Fruit fly (Drosophila melanogaster) whole organism, embryonic: ENCODE results near the gene corn.

Source experiments
- Adf1 ChIP-seq: fragments of 200-800 bp; sonication (Bioruptor generic); IDR thresholded peaks from 2 replicates; pipeline ENCODE4 v1.3.6; 2022; ENCODE audit warnings: missing biosample characterization, missing genetic modification characterization
- Atf3 ChIP-seq: fragments of 200-800 bp; sonication (Bioruptor generic); optimal IDR thresholded peaks from 3 replicates; lab custom pipeline; 2016; ENCODE audit warnings: missing biosample characterization, missing genetic modification characterization
- CG10267 ChIP-seq: fragments of 200-800 bp; sonication (Bioruptor generic); optimal IDR thresholded peaks from 2 replicates; lab custom pipeline; 2018; ENCODE audit warnings: missing biosample characterization, mild to moderate bottlenecking, missing genetic modification characterization, moderate library complexity
- CG11093 ChIP-seq: fragments of 200-800 bp; sonication (Bioruptor generic); IDR thresholded peaks from 3 replicates; pipeline ENCODE4 v1.3.6; 2022; ENCODE audit warnings: missing biosample characterization, missing genetic modification characterization
- CG14860 ChIP-seq: fragments of 200-800 bp; sonication (Bioruptor generic); IDR thresholded peaks from 3 replicates; pipeline ENCODE4 v1.3.6; 2022; ENCODE audit warnings: missing biosample characterization, missing genetic modification characterization; ENCODE audit not compliant: partially characterized antibody
- CG1529 ChIP-seq: fragments of 200-800 bp; sonication (Bioruptor generic); optimal IDR thresholded peaks from 3 replicates; lab custom pipeline; 2018; ENCODE audit warnings: missing biosample characterization, missing genetic modification characterization
- CG1602 ChIP-seq: fragments of 200-800 bp; sonication (Bioruptor generic); optimal IDR thresholded peaks from 3 replicates; lab custom pipeline; 2016; ENCODE audit warnings: missing biosample characterization, missing genetic modification characterization
- CG17385 ChIP-seq: fragments of 200-800 bp; sonication (Bioruptor generic); optimal IDR thresholded peaks from 3 replicates; lab custom pipeline; 2018; ENCODE audit warnings: missing biosample characterization, mild to moderate bottlenecking, missing genetic modification characterization
- CG17612 ChIP-seq: fragments of 200-800 bp; sonication (Bioruptor generic); IDR thresholded peaks from 2 replicates; pipeline ENCODE4 v1.3.6; 2022; ENCODE audit warnings: missing biosample characterization, missing genetic modification characterization
- CG18262 ChIP-seq: fragments of 200-800 bp; optimal IDR thresholded peaks from 3 replicates; lab custom pipeline; 2019; ENCODE audit warnings: missing biosample characterization, mild to moderate bottlenecking, missing genetic modification characterization, moderate library complexity
- CG42726 ChIP-seq: fragments of 200-800 bp; sonication (Bioruptor generic); IDR thresholded peaks from 2 replicates; pipeline ENCODE4 v1.3.6; 2022; ENCODE audit warnings: missing biosample characterization, missing genetic modification characterization; ENCODE audit not compliant: partially characterized antibody
- CG5245 ChIP-seq: fragments of 200-800 bp; sonication (Bioruptor generic); optimal IDR thresholded peaks from 3 replicates; lab custom pipeline; 2016; ENCODE audit warnings: missing biosample characterization, missing genetic modification characterization
- CG6272 ChIP-seq: fragments of 200-800 bp; sonication (Bioruptor generic); IDR thresholded peaks from 2 replicates; pipeline ENCODE4 v1.3.6; 2022; ENCODE audit warnings: missing biosample characterization, missing genetic modification characterization
- CG6765 ChIP-seq: fragments of 200-800 bp; sonication (Bioruptor generic); optimal IDR thresholded peaks from 3 replicates; lab custom pipeline; 2017; ENCODE audit warnings: missing biosample characterization, mild to moderate bottlenecking, missing genetic modification characterization
- CG7357 ChIP-seq: fragments of 200-800 bp; sonication (Bioruptor generic); IDR thresholded peaks from 3 replicates; pipeline ENCODE4 v1.3.6; 2022; ENCODE audit warnings: missing biosample characterization, missing genetic modification characterization
- CG8765 ChIP-seq: fragments of 200-800 bp; sonication (Bioruptor generic); IDR thresholded peaks from 2 replicates; pipeline ENCODE4 v1.3.6; 2022; ENCODE audit warnings: missing biosample characterization, missing genetic modification characterization
- CG9727 ChIP-seq: fragments of 200-800 bp; sonication (Bioruptor generic); optimal IDR thresholded peaks from 3 replicates; lab custom pipeline; 2017; ENCODE audit warnings: missing biosample characterization, mild to moderate bottlenecking, missing genetic modification characterization
- CTCF ChIP-seq: fragments of 200-800 bp; sonication (Bioruptor generic); optimal IDR thresholded peaks from 2 replicates; lab custom pipeline; 2017; ENCODE audit warnings: missing biosample characterization, mild to moderate bottlenecking, missing genetic modification characterization, moderate library complexity
- Dll ChIP-seq: fragments of 200-800 bp; sonication (Bioruptor generic); IDR thresholded peaks from 4 replicates; pipeline ENCODE4 v1.3.6; 2022; ENCODE audit warnings: missing biosample characterization, missing genetic modification characterization; ENCODE audit not compliant: partially characterized antibody
- Eip74EF ChIP-seq, 2 experiments: fragments of 200-800 bp in 1 of 2; fragments of >200 bp in 1 of 2; sonication (Bioruptor generic) in 1 of 2; optimal IDR thresholded peaks; 2 replicates each; lab custom pipeline; 2017 to 2019; ENCODE audit warnings: missing biosample characterization in 2 of 2, missing genetic modification characterization in 2 of 2, mild to moderate bottlenecking in 1 of 2, moderate library complexity in 1 of 2
- Fer2 ChIP-seq: fragments of 200-800 bp; sonication (Bioruptor generic); optimal IDR thresholded peaks from 2 replicates; lab custom pipeline; 2018; ENCODE audit warnings: missing biosample characterization, mild to moderate bottlenecking, missing genetic modification characterization, moderate library complexity
- Gsc ChIP-seq: fragments of 200-800 bp; sonication (Bioruptor generic); IDR thresholded peaks from 2 replicates; pipeline ENCODE4 v1.3.6; 2022; ENCODE audit warnings: missing biosample characterization, missing genetic modification characterization
- H2.0 ChIP-seq: fragments of 200-800 bp; sonication (Bioruptor generic); IDR thresholded peaks from 2 replicates; pipeline ENCODE4 v1.3.6; 2022; ENCODE audit warnings: missing biosample characterization, missing genetic modification characterization
- HLH3B ChIP-seq: fragments of 200-800 bp; sonication (Bioruptor generic); IDR thresholded peaks from 2 replicates; pipeline ENCODE4 v1.3.6; 2022; ENCODE audit warnings: missing biosample characterization, missing genetic modification characterization
- Hand ChIP-seq: fragments of 200-800 bp; sonication (Bioruptor generic); optimal IDR thresholded peaks from 2 replicates; lab custom pipeline; 2017; ENCODE audit warnings: mild to moderate bottlenecking, missing biosample characterization, missing genetic modification reagents, missing genetic modification characterization
- Hey ChIP-seq: fragments of 200-800 bp; sonication (Bioruptor generic); optimal IDR thresholded peaks from 3 replicates; lab custom pipeline; 2018; ENCODE audit warnings: missing biosample characterization, mild to moderate bottlenecking, missing genetic modification characterization
- Mes4 ChIP-seq: fragments of 200-800 bp; sonication (Bioruptor generic); optimal IDR thresholded peaks from 2 replicates; lab custom pipeline; 2016; ENCODE audit warnings: missing biosample characterization, missing genetic modification characterization
- Optix ChIP-seq: fragments of 200-800 bp; sonication (Bioruptor generic); IDR thresholded peaks from 3 replicates; pipeline ENCODE4 v1.3.6; 2022; ENCODE audit warnings: missing biosample characterization, missing genetic modification characterization
- Six4 ChIP-seq: fragments of 200-800 bp; sonication (Bioruptor generic); optimal IDR thresholded peaks from 2 replicates; lab custom pipeline; 2016; ENCODE audit warnings: missing biosample characterization, missing genetic modification characterization
- Sox100B ChIP-seq: fragments of 200-800 bp; sonication (Bioruptor generic); optimal IDR thresholded peaks from 3 replicates; lab custom pipeline; 2018; ENCODE audit warnings: missing biosample characterization, mild to moderate bottlenecking, missing genetic modification characterization
- ap ChIP-seq: fragments of 200-800 bp; sonication (Bioruptor generic); IDR thresholded peaks from 2 replicates; pipeline ENCODE4 v1.3.6; 2022; ENCODE audit warnings: missing biosample characterization, missing genetic modification characterization
- dimm ChIP-seq: fragments of 200-800 bp; sonication (Bioruptor generic); IDR thresholded peaks from 2 replicates; pipeline ENCODE4 v1.3.6; 2022; ENCODE audit warnings: missing biosample characterization, missing genetic modification characterization
- dmrt11E ChIP-seq: fragments of 200-800 bp; sonication (Bioruptor generic); optimal IDR thresholded peaks from 3 replicates; lab custom pipeline; 2018; ENCODE audit warnings: missing biosample characterization, mild to moderate bottlenecking, missing genetic modification characterization, moderate library complexity
- dpn ChIP-seq, 2 experiments: fragments of 200-800 bp; sonication (Bioruptor generic); optimal IDR thresholded peaks; 3 replicates each; lab custom pipeline; 2016; ENCODE audit warnings: missing biosample characterization in 2 of 2, missing genetic modification characterization in 2 of 2
- gem ChIP-seq: fragments of 200-800 bp; sonication (Bioruptor generic); optimal IDR thresholded peaks from 2 replicates; lab custom pipeline; 2019; ENCODE audit warnings: missing biosample characterization, mild to moderate bottlenecking, missing genetic modification characterization, moderate library complexity
- lmd ChIP-seq: fragments of 200-800 bp; sonication (Bioruptor generic); IDR thresholded peaks from 2 replicates; pipeline ENCODE4 v1.3.6; 2022; ENCODE audit warnings: missing biosample characterization, missing genetic modification characterization
- lola ChIP-seq, 3 experiments: fragments of >200 bp in 2 of 3; fragments of 200-800 bp in 1 of 3; sonication (Bioruptor generic) in 1 of 3; optimal IDR thresholded peaks; 2 replicates each; lab custom pipeline; 2017 to 2019; ENCODE audit warnings: missing biosample characterization in 3 of 3, missing genetic modification characterization in 3 of 3, mild to moderate bottlenecking in 1 of 3, moderate library complexity in 1 of 3
- nmo ChIP-seq: fragments of 200-800 bp; sonication (Bioruptor generic); optimal IDR thresholded peaks from 2 replicates; lab custom pipeline; 2018; ENCODE audit warnings: missing biosample characterization, mild to moderate bottlenecking, missing genetic modification characterization, moderate library complexity
- pan ChIP-seq, 4 experiments: fragments of >200 bp in 3 of 4; fragments of 200-800 bp in 1 of 4; sonication (Bioruptor generic) in 1 of 4; optimal IDR thresholded peaks in 3 of 4; IDR thresholded peaks in 1 of 4; 2 replicates each; pipeline versions ENCODE4 v1.3.6 to Lab custom; 2017 to 2022; ENCODE audit warnings: missing biosample characterization in 2 of 4, missing genetic modification characterization in 2 of 4, mixed read lengths in 1 of 4
- pfk ChIP-seq: fragments of 200-800 bp; sonication (Bioruptor generic); optimal IDR thresholded peaks from 2 replicates; lab custom pipeline; 2018; ENCODE audit warnings: missing biosample characterization, mild to moderate bottlenecking, missing genetic modification characterization, moderate library complexity
- pnt ChIP-seq: fragments of 200-800 bp; sonication (Bioruptor generic); optimal IDR thresholded peaks from 3 replicates; lab custom pipeline; 2016; ENCODE audit warnings: missing biosample characterization, missing genetic modification characterization
- ssp ChIP-seq: fragments of 200-800 bp; sonication (Bioruptor generic); IDR thresholded peaks from 2 replicates; pipeline ENCODE4 v1.3.6; 2022; ENCODE audit warnings: missing biosample characterization, missing genetic modification characterization
- sug ChIP-seq: fragments of 200-800 bp; optimal IDR thresholded peaks from 2 replicates; lab custom pipeline; 2019; ENCODE audit warnings: missing biosample characterization, mild to moderate bottlenecking, missing genetic modification characterization, moderate library complexity
- tio ChIP-seq: fragments of 200-800 bp; sonication (Bioruptor generic); optimal IDR thresholded peaks from 2 replicates; lab custom pipeline; 2017; ENCODE audit warnings: missing biosample characterization, missing genetic modification characterization, inconsistent platforms
- tna ChIP-seq: fragments of 200-800 bp; sonication (Bioruptor generic); IDR thresholded peaks from 2 replicates; pipeline ENCODE4 v1.3.6; 2022; ENCODE audit warnings: missing biosample characterization, missing genetic modification characterization; ENCODE audit not compliant: partially characterized antibody
- ttk ChIP-seq: fragments of 200-800 bp; sonication (Bioruptor generic); IDR thresholded peaks from 2 replicates; pipeline ENCODE4 v2.1.2; 2022; ENCODE audit warnings: missing biosample characterization, missing genetic modification characterization
- unpg ChIP-seq: fragments of 200-800 bp; sonication (Bioruptor generic); optimal IDR thresholded peaks from 3 replicates; lab custom pipeline; 2018; ENCODE audit warnings: missing biosample characterization, mild to moderate bottlenecking, missing genetic modification characterization, moderate library complexity

corn gene

DNA sequence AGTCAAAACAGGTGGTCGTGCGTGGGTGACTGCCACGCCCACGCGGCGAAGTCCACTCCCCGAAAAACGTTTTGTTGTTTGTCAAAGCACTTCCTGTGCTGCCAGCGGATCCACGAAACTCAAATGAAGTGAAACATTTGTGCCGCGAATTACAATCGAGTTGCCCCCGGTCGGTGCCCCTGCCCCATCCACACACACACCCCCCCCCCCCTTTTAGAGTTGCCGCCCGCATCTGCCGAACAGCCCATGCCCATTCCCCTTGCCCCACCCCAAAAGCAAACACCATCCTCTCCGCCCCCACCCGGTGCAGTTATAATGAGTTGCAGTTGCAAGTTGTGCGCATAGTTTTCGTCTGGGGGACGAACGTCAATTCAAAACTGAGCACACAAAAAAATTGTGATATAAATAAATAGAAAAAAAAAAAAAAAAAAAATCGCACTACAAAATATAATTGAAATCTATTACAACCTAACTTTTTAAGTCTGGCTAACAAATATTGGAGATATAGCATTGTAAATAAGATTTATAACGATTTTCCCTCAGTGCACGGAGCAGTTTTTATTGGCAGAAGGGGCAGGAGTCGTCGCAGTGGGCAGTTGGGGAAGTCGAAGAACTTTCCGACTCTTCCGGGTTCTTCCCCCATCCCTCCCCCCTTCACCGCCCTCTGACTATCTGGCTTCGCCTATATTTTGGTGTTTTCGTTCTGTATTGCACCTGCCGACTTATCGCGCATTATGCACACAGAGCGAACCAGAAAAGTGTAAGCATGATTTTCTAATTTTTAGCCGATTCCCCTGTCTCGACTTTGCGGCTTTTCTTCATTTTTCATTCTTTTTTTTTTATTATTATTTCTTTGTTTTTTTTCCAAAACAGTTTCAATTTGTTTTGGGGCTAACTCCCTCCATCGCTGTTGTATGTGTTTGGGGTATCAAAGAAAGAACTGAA lies 5.1 kb downstream of the corn start:
- TF ChIP-seq CG17385 (GFP tag; lab: Kevin White, UChicago): peak; percentile 39
- peak; percentile 52; the same call in 1 of the 3 replicates for TF ChIP-seq Optix (GFP tag; lab: Robert Waterston, UW)
- TF ChIP-seq Adf1 (GFP tag; lab: Robert Waterston, UW): no peak
- peak; percentile 51 for TF ChIP-seq CG9727 (GFP tag; lab: Kevin White, UChicago)
- TF ChIP-seq H2.0 (GFP tag; lab: Robert Waterston, UW): peak; percentile 32; the same call in 1 of the 2 replicates
- TF ChIP-seq Dll (GFP tag; lab: Robert Waterston, UW): no peak
- TF ChIP-seq pfk (GFP tag; lab: Kevin White, UChicago): no peak
- peak; percentile 74 for TF ChIP-seq nmo (GFP tag; lab: Kevin White, UChicago)
- 0 out of 2 replicates have a peak, but pooled peaks have one; percentile 40 for TF ChIP-seq ttk (GFP tag; lab: Robert Waterston, UW)
- TF ChIP-seq Eip74EF (GFP tag; optimal IDR thresholded peaks at IDR 0.05; lab: Kevin White, UChicago): peak in 1 of 2 experiments; percentile 6
- peak; percentile 51 for TF ChIP-seq CG10267 (tag; lab: Kevin White, UChicago)
- TF ChIP-seq CTCF: no peak
- peak; percentile 46 for TF ChIP-seq unpg (GFP tag; lab: Kevin White, UChicago)
- TF ChIP-seq CG11093: no peak
- no peak for TF ChIP-seq sug (tag; lab: Kevin White, UChicago)
- peak; percentile 84 for TF ChIP-seq CG18262 (tag; lab: Kevin White, UChicago)
- no peak for TF ChIP-seq CG8765 (GFP tag; lab: Robert Waterston, UW)
- TF ChIP-seq HLH3B: peak; percentile 66
- TF ChIP-seq dimm: 0 out of 2 replicates have a peak, but pooled peaks have one; percentile 10
- peak; percentile 6 to 39 for TF ChIP-seq dpn (GFP tag; optimal IDR thresholded peaks at IDR 0.05; lab: Kevin White, UChicago)
- TF ChIP-seq gem (tag; lab: Kevin White, UChicago): peak; percentile 65
- TF ChIP-seq ssp (GFP tag; lab: Robert Waterston, UW): 0 out of 2 replicates have a peak, but pooled peaks have one; percentile 46
- no peak for TF ChIP-seq Hey (tag; lab: Kevin White, UChicago)
- peak; percentile 53; the same call in 1 of the 2 replicates for TF ChIP-seq Gsc
- TF ChIP-seq pan (optimal IDR thresholded peaks at IDR 0.05; lab: Kevin White, UChicago): no peak
- peak in 1 of 2 experiments; percentile 39 for TF ChIP-seq pan (GFP tag; optimal IDR thresholded peaks at IDR 0.05 in 1 of 2, IDR thresholded peaks at IDR 0.05 in 1 of 2)
- peak; percentile 63; the same call in 1 of the 3 replicates for TF ChIP-seq CG7357 (GFP tag; lab: Robert Waterston, UW)
- TF ChIP-seq Six4 (GFP tag; lab: Kevin White, UChicago): peak; percentile 16
- no peak for TF ChIP-seq CG42726 (GFP tag; lab: Robert Waterston, UW)
- peak; percentile 74 for TF ChIP-seq CG1602
- TF ChIP-seq CG5245: peak; percentile 51
- no peak for TF ChIP-seq pnt (GFP tag; lab: Kevin White, UChicago)
- TF ChIP-seq ap (GFP tag; lab: Robert Waterston, UW): peak; percentile 32; the same call in 1 of the 2 replicates
- peak; percentile 54 for TF ChIP-seq tio (GFP tag; lab: Kevin White, UChicago)
- no peak for TF ChIP-seq CG17612 (GFP tag; lab: Robert Waterston, UW)
- peak; percentile 24 for TF ChIP-seq Atf3 (GFP tag; lab: Kevin White, UChicago)
- TF ChIP-seq lola (GFP tag; optimal IDR thresholded peaks at IDR 0.05; lab: Kevin White, UChicago): peak in 1 of 3 experiments; percentile 71
- peak; percentile 79 for TF ChIP-seq dmrt11E (tag; lab: Kevin White, UChicago)
- peak; percentile 70; the same call in 1 of the 2 replicates for TF ChIP-seq lmd (GFP tag; lab: Robert Waterston, UW)
- TF ChIP-seq CG1529 (GFP tag; lab: Kevin White, UChicago): peak; percentile 59
- no peak for TF ChIP-seq Fer2 (tag; lab: Kevin White, UChicago)
- peak; percentile 32 for TF ChIP-seq Mes4 (GFP tag; lab: Kevin White, UChicago)
- TF ChIP-seq Hand: no peak
- peak; percentile 41 for TF ChIP-seq CG6272 (GFP tag; lab: Robert Waterston, UW)
- TF ChIP-seq tna (GFP tag; lab: Robert Waterston, UW): no peak
- peak; percentile 31 for TF ChIP-seq Sox100B (GFP tag; lab: Kevin White, UChicago)
- TF ChIP-seq CG6765 (GFP tag; lab: Kevin White, UChicago): no peak
- TF ChIP-seq CG14860 (GFP tag; lab: Robert Waterston, UW): no peak
